Worm (Caenorhabditis elegans) whole organism, late embryonic: ENCODE measurements around the gene par-5.

Experiments used
- ceh-24 ChIP-seq: sonication (generic microtip); optimal IDR thresholded peaks from 2 replicates; lab custom pipeline; 2016; ENCODE audit warnings: mild to moderate bottlenecking, missing genetic modification characterization, missing compliant biosample characterization
- che-1 ChIP-seq: sonication (generic microtip); optimal IDR thresholded peaks from 2 replicates; lab custom pipeline; 2016; ENCODE audit warnings: mild to moderate bottlenecking, missing genetic modification characterization, missing compliant biosample characterization
- hlh-30 ChIP-seq: sonication (generic microtip); optimal IDR thresholded peaks from 2 replicates; lab custom pipeline; 2017; ENCODE audit warnings: antibody characterized with exemption, missing genetic modification characterization, missing compliant biosample characterization; ENCODE audit not compliant: insufficient read depth
- nfya-1 ChIP-seq: sonication (generic microtip); optimal IDR thresholded peaks from 2 replicates; lab custom pipeline; 2017; ENCODE audit warnings: missing genetic modification characterization, mild to moderate bottlenecking, missing compliant biosample characterization, antibody characterized with exemption, moderate library complexity
- pha-4 ChIP-seq: fragments of 150-350 bp; optimal IDR thresholded peaks from 2 replicates; lab custom pipeline; 2018; ENCODE audit warnings: missing biosample characterization, missing genetic modification reagents, missing genetic modification characterization

ce11 chrIV:11851882-11852281, 30.2 kb upstream of the par-5 start, which contains the start of gene F38H4.5:
- TF ChIP-seq pha-4 (no peak), ceh-24 (tag; lab: Kevin White, UChicago) (no peak), nfya-1 (tag; lab: Kevin White, UChicago) (no peak), hlh-30 (no peak), che-1 (tag; lab: Kevin White, UChicago) (no peak)
